Fruit fly (Drosophila melanogaster) whole organism, embryonic: ENCODE measurements around the gene CG7386.

Source experiments
- Blimp-1 ChIP-seq: fragments of 200-800 bp; sonication (Bioruptor generic); optimal IDR thresholded peaks from 3 replicates; lab custom pipeline; 2018; ENCODE audit warnings: missing biosample characterization, missing genetic modification characterization, mild to moderate bottlenecking, moderate library complexity, missing genetic modification reagents
- Bteb2 ChIP-seq: fragments of 200-800 bp; sonication (Bioruptor generic); optimal IDR thresholded peaks from 2 replicates; lab custom pipeline; 2016; ENCODE audit warnings: missing biosample characterization, missing genetic modification characterization
- CG10321 ChIP-seq: fragments of 200-800 bp; sonication (Bioruptor generic); IDR thresholded peaks from 2 replicates; pipeline ENCODE4 v1.3.6; 2022; ENCODE audit warnings: missing biosample characterization, missing genetic modification characterization
- CG12071 ChIP-seq: fragments of 200-800 bp; sonication (Bioruptor generic); optimal IDR thresholded peaks from 3 replicates; lab custom pipeline; 2018; ENCODE audit warnings: missing biosample characterization, mild to moderate bottlenecking, missing genetic modification characterization
- CG12104 ChIP-seq: fragments of 200-800 bp; sonication (Bioruptor generic); optimal IDR thresholded peaks from 3 replicates; lab custom pipeline; 2016; ENCODE audit warnings: missing biosample characterization, missing genetic modification characterization
- CG12769 ChIP-seq: fragments of 200-800 bp; sonication (Bioruptor generic); optimal IDR thresholded peaks from 2 replicates; lab custom pipeline; 2019; ENCODE audit warnings: missing biosample characterization, mild to moderate bottlenecking, missing genetic modification characterization, moderate library complexity
- CG14014 ChIP-seq: fragments of 200-800 bp; sonication (Bioruptor generic); IDR thresholded peaks from 2 replicates; pipeline ENCODE4 v1.3.6; 2022; ENCODE audit warnings: missing biosample characterization, missing genetic modification characterization
- CG14441 ChIP-seq: fragments of 200-800 bp; sonication (Bioruptor generic); IDR thresholded peaks from 2 replicates; pipeline ENCODE4 v1.3.6; 2022; ENCODE audit warnings: missing biosample characterization, missing genetic modification characterization
- CG15696 ChIP-seq: fragments of 200-800 bp; sonication (Bioruptor generic); optimal IDR thresholded peaks from 2 replicates; lab custom pipeline; 2019; ENCODE audit warnings: missing biosample characterization, mild to moderate bottlenecking, missing genetic modification characterization, moderate library complexity
- CG16813 ChIP-seq: fragments of 200-800 bp; sonication (Bioruptor generic); IDR thresholded peaks from 3 replicates; pipeline ENCODE4 v1.3.6; 2022; ENCODE audit warnings: missing biosample characterization, missing genetic modification characterization; ENCODE audit not compliant: partially characterized antibody
- CG4360 ChIP-seq: fragments of 200-800 bp; sonication (Bioruptor generic); IDR thresholded peaks from 2 replicates; pipeline ENCODE4 v1.3.6; 2022; ENCODE audit warnings: missing biosample characterization, missing genetic modification characterization
- CG5953 ChIP-seq: fragments of 200-800 bp; sonication (Bioruptor generic); IDR thresholded peaks from 2 replicates; pipeline ENCODE4 v1.3.6; 2022; ENCODE audit warnings: missing biosample characterization, missing genetic modification characterization
- CG7556 ChIP-seq: fragments of 200-800 bp; sonication (Bioruptor generic); optimal IDR thresholded peaks from 2 replicates; lab custom pipeline; 2017; ENCODE audit warnings: missing biosample characterization, mild to moderate bottlenecking, missing genetic modification characterization
- CG7839 ChIP-seq: fragments of 200-800 bp; sonication (Bioruptor generic); optimal IDR thresholded peaks from 3 replicates; lab custom pipeline; 2018; ENCODE audit warnings: missing biosample characterization, mild to moderate bottlenecking, missing genetic modification characterization, moderate library complexity
- CHES-1-like ChIP-seq: fragments of 200-800 bp; sonication (Bioruptor generic); optimal IDR thresholded peaks from 2 replicates; lab custom pipeline; 2016; ENCODE audit warnings: missing biosample characterization, missing genetic modification characterization
- CTCF ChIP-seq: fragments of 200-800 bp; sonication (Bioruptor generic); optimal IDR thresholded peaks from 2 replicates; lab custom pipeline; 2017; ENCODE audit warnings: missing biosample characterization, mild to moderate bottlenecking, missing genetic modification characterization, moderate library complexity
- Deaf1 ChIP-seq: fragments of 200-800 bp; optimal IDR thresholded peaks from 3 replicates; lab custom pipeline; 2019; ENCODE audit warnings: missing biosample characterization, mild to moderate bottlenecking, missing genetic modification characterization, moderate library complexity
- Dp ChIP-seq: fragments of 200-800 bp; sonication (Bioruptor generic); optimal IDR thresholded peaks from 2 replicates; lab custom pipeline; 2018; ENCODE audit warnings: missing biosample characterization, mild to moderate bottlenecking, missing genetic modification characterization, moderate library complexity
- E2f1 ChIP-seq: fragments of 200-800 bp; sonication (Bioruptor generic); IDR thresholded peaks from 2 replicates; pipeline ENCODE4 v1.3.6; 2022; ENCODE audit warnings: missing biosample characterization, missing genetic modification characterization
- Fer1 ChIP-seq: fragments of 200-800 bp; sonication (Bioruptor generic); optimal IDR thresholded peaks from 2 replicates; lab custom pipeline; 2017; ENCODE audit warnings: missing biosample characterization, mild to moderate bottlenecking, missing genetic modification characterization
- H15 ChIP-seq: fragments of 200-800 bp; sonication (Bioruptor generic); IDR thresholded peaks from 3 replicates; pipeline ENCODE4 v1.3.6; 2022; ENCODE audit warnings: missing biosample characterization, missing genetic modification characterization
- Hmr ChIP-seq: fragments of 200-800 bp; sonication (Bioruptor generic); optimal IDR thresholded peaks from 3 replicates; lab custom pipeline; 2017; ENCODE audit warnings: mild to moderate bottlenecking, missing biosample characterization, missing genetic modification reagents, missing genetic modification characterization
- Hr78 ChIP-seq, 2 experiments: fragments of 200-800 bp in 1 of 2; fragments of >200 bp in 1 of 2; sonication (Bioruptor generic) in 1 of 2; optimal IDR thresholded peaks; 2 replicates each; lab custom pipeline; 2017 to 2019; ENCODE audit warnings: missing biosample characterization in 2 of 2, missing genetic modification characterization in 2 of 2, mild to moderate bottlenecking in 1 of 2, moderate library complexity in 1 of 2
- MTF-1 ChIP-seq: fragments of 200-800 bp; sonication (Bioruptor generic); optimal IDR thresholded peaks from 2 replicates; lab custom pipeline; 2018; ENCODE audit warnings: missing biosample characterization, mild to moderate bottlenecking, missing genetic modification characterization, borderline replicate concordance
- Max ChIP-seq: fragments of 200-800 bp; sonication (Bioruptor generic); optimal IDR thresholded peaks from 2 replicates; lab custom pipeline; 2016; ENCODE audit warnings: missing biosample characterization, mild to moderate bottlenecking, missing genetic modification characterization
- Mes4 ChIP-seq: fragments of 200-800 bp; sonication (Bioruptor generic); optimal IDR thresholded peaks from 2 replicates; lab custom pipeline; 2016; ENCODE audit warnings: missing biosample characterization, missing genetic modification characterization
- NK7.1 ChIP-seq: fragments of 200-800 bp; sonication (Bioruptor generic); optimal IDR thresholded peaks from 3 replicates; lab custom pipeline; 2016; ENCODE audit warnings: missing biosample characterization, missing genetic modification characterization
- Neu2 ChIP-seq: fragments of 200-800 bp; sonication (Bioruptor generic); optimal IDR thresholded peaks from 3 replicates; lab custom pipeline; 2016; ENCODE audit warnings: missing biosample characterization, missing genetic modification characterization, borderline replicate concordance
- Oaz ChIP-seq: fragments of 200-800 bp; sonication (Bioruptor generic); IDR thresholded peaks from 2 replicates; pipeline ENCODE4 v1.3.6; 2022; ENCODE audit warnings: missing biosample characterization, missing genetic modification characterization
- ase ChIP-seq: fragments of 200-800 bp; sonication (Bioruptor generic); IDR thresholded peaks from 3 replicates; pipeline ENCODE4 v1.3.6; 2022; ENCODE audit warnings: missing biosample characterization, missing genetic modification characterization
- ato ChIP-seq: fragments of 200-800 bp; sonication (Bioruptor generic); IDR thresholded peaks from 2 replicates; pipeline ENCODE4 v1.3.6; 2022; ENCODE audit warnings: missing biosample characterization, missing genetic modification characterization; ENCODE audit not compliant: partially characterized antibody
- cg ChIP-seq: fragments of 200-800 bp; sonication (Bioruptor generic); optimal IDR thresholded peaks from 3 replicates; lab custom pipeline; 2019; ENCODE audit warnings: missing biosample characterization, mild to moderate bottlenecking, missing genetic modification characterization, moderate library complexity
- chinmo ChIP-seq: fragments of 200-800 bp; sonication (Bioruptor generic); IDR thresholded peaks from 4 replicates; pipeline ENCODE4 v1.3.6; 2022; ENCODE audit warnings: missing biosample characterization, missing genetic modification characterization; ENCODE audit not compliant: partially characterized antibody
- dpn ChIP-seq, 2 experiments: fragments of 200-800 bp; sonication (Bioruptor generic); optimal IDR thresholded peaks; 3 replicates each; lab custom pipeline; 2016; ENCODE audit warnings: missing biosample characterization in 2 of 2, missing genetic modification characterization in 2 of 2
- en ChIP-seq: fragments of 200-800 bp; sonication (Bioruptor generic); optimal IDR thresholded peaks from 2 replicates; lab custom pipeline; 2016; ENCODE audit warnings: missing biosample characterization, missing genetic modification characterization
- esg ChIP-seq: fragments of 200-800 bp; sonication (Bioruptor generic); conservative IDR thresholded peaks from 2 replicates; pipeline ENCODE4 v1.3.6; 2022; ENCODE audit warnings: missing biosample characterization, missing genetic modification characterization
- eve ChIP-seq, 2 experiments: fragments of >200 bp; optimal IDR thresholded peaks; 2 replicates each; lab custom pipeline; 2017; ENCODE audit warnings: missing biosample characterization in 2 of 2, missing genetic modification characterization in 2 of 2
- mld ChIP-seq: fragments of 200-800 bp; sonication (Bioruptor generic); IDR thresholded peaks from 3 replicates; pipeline ENCODE4 v1.3.6; 2022; ENCODE audit warnings: missing biosample characterization, missing genetic modification characterization; ENCODE audit not compliant: partially characterized antibody
- prd ChIP-seq, 3 experiments: fragments of >200 bp in 2 of 3; fragments of 200-800 bp in 1 of 3; sonication (Bioruptor generic) in 1 of 3; optimal IDR thresholded peaks in 2 of 3; IDR thresholded peaks in 1 of 3; 2 replicates in 2 of 3; 3 replicates in 1 of 3; pipeline versions ENCODE4 v1.3.6 to Lab custom; 2017 to 2022; ENCODE audit warnings: missing biosample characterization in 1 of 3, missing genetic modification characterization in 1 of 3
- run ChIP-seq: fragments of 200-800 bp; sonication (Bioruptor generic); optimal IDR thresholded peaks from 3 replicates; lab custom pipeline; 2018; ENCODE audit warnings: missing biosample characterization, mild to moderate bottlenecking, missing genetic modification characterization
- sd ChIP-seq: fragments of 200-800 bp; sonication (Bioruptor generic); optimal IDR thresholded peaks from 3 replicates; lab custom pipeline; 2018; ENCODE audit warnings: missing biosample characterization, mild to moderate bottlenecking, missing genetic modification characterization, moderate library complexity
- sens ChIP-seq: fragments of 200-800 bp; sonication (Bioruptor generic); peaks from one replicate; lab custom pipeline; 2016; ENCODE audit warnings: missing biosample characterization, missing genetic modification characterization
- sim ChIP-seq: fragments of 200-800 bp; sonication (Bioruptor generic); IDR thresholded peaks from 2 replicates; pipeline ENCODE4 v1.3.6; 2022; ENCODE audit warnings: missing biosample characterization, missing genetic modification characterization
- slou ChIP-seq: fragments of 200-800 bp; sonication (Bioruptor generic); optimal IDR thresholded peaks from 3 replicates; lab custom pipeline; 2016; ENCODE audit warnings: missing biosample characterization, missing genetic modification characterization
- stc ChIP-seq: fragments of 200-800 bp; sonication (Bioruptor generic); IDR thresholded peaks from 2 replicates; pipeline ENCODE4 v1.3.6; 2022; ENCODE audit warnings: missing biosample characterization, missing genetic modification characterization
- sug ChIP-seq: fragments of 200-800 bp; optimal IDR thresholded peaks from 2 replicates; lab custom pipeline; 2019; ENCODE audit warnings: missing biosample characterization, mild to moderate bottlenecking, missing genetic modification characterization, moderate library complexity
- tio ChIP-seq: fragments of 200-800 bp; sonication (Bioruptor generic); optimal IDR thresholded peaks from 2 replicates; lab custom pipeline; 2017; ENCODE audit warnings: missing biosample characterization, missing genetic modification characterization, inconsistent platforms
- unc-4 ChIP-seq: fragments of 200-800 bp; sonication (Bioruptor generic); IDR thresholded peaks from 2 replicates; pipeline ENCODE4 v1.3.6; 2022; ENCODE audit warnings: missing biosample characterization, missing genetic modification characterization; ENCODE audit not compliant: partially characterized antibody
- unpg ChIP-seq: fragments of 200-800 bp; sonication (Bioruptor generic); optimal IDR thresholded peaks from 3 replicates; lab custom pipeline; 2018; ENCODE audit warnings: missing biosample characterization, mild to moderate bottlenecking, missing genetic modification characterization, moderate library complexity
- wor ChIP-seq: fragments of 200-800 bp; sonication (Bioruptor generic); IDR thresholded peaks from 2 replicates; pipeline ENCODE4 v1.3.6; 2022; ENCODE audit warnings: missing biosample characterization, missing genetic modification characterization
- zen2 ChIP-seq: fragments of 200-800 bp; sonication (Bioruptor generic); IDR thresholded peaks from 3 replicates; pipeline ENCODE4 v1.3.6; 2022; ENCODE audit warnings: missing biosample characterization, missing genetic modification characterization; ENCODE audit not compliant: partially characterized antibody

The CG7386 gene

DNA sequence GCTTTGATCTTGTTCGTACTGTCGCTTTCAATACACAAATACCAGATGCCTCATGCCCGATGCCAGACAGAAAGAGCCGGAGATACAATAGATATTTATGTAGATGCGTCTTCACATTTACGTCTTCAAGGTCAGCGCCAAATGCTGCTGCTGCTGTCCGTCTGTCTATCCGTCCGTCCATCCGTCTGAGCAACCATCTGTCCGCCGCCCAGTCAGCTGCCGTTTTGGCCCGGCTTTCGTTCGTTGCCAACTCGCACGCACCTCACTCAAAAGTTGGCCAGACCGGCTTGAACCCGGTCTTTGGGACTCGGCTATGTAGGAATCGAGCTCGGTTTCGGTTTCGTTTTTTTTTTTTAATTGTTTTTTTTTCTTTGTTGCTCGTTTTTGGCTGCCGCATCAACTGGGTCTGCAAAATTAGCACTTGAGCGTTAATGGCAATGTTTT lies 34.6 kb upstream of the CG7386 start (continued):
- TF ChIP-seq sug (tag; lab: Kevin White, UChicago) (no peak), MTF-1 (GFP tag; lab: Kevin White, UChicago) (no peak), CG12104 (GFP tag; lab: Kevin White, UChicago) (no peak), H15 (GFP tag; lab: Robert Waterston, UW) (no peak), cg (no peak), CG12071 (GFP tag; lab: Kevin White, UChicago) (no peak), zen2 (GFP tag; lab: Robert Waterston, UW) (no peak), sens (GFP tag; lab: Kevin White, UChicago) (no peak), CHES-1-like (no peak), Blimp-1 (peak; percentile 86), mld (GFP tag; lab: Robert Waterston, UW) (no peak), NK7.1 (no peak), tio (GFP tag; lab: Kevin White, UChicago) (no peak), eve (GFP tag; optimal IDR thresholded peaks at IDR 0.05; lab: Kevin White, UChicago) (no peak), ase (GFP tag; lab: Robert Waterston, UW) (no peak), CG16813 (GFP tag; lab: Robert Waterston, UW) (no peak), sd (tag; lab: Kevin White, UChicago) (peak; percentile 82), CG7839 (no peak), CTCF (GFP tag; lab: Kevin White, UChicago) (no peak), Hmr (no peak), CG12769 (peak; percentile 74), prd (optimal IDR thresholded peaks at IDR 0.05; lab: Kevin White, UChicago) (no peak), prd (GFP tag; IDR thresholded peaks at IDR 0.05; lab: Robert Waterston, UW) (no peak), dpn (GFP tag; optimal IDR thresholded peaks at IDR 0.05; lab: Kevin White, UChicago) (no peak), Mes4 (GFP tag; lab: Kevin White, UChicago) (no peak), CG5953 (GFP tag; lab: Robert Waterston, UW) (no peak), slou (GFP tag; lab: Kevin White, UChicago) (no peak), Hr78 (GFP tag; optimal IDR thresholded peaks at IDR 0.05; lab: Kevin White, UChicago) (no peak), CG14441 (GFP tag; lab: Robert Waterston, UW) (no peak), Max (no peak), en (GFP tag; lab: Kevin White, UChicago) (no peak), CG4360 (GFP tag; lab: Robert Waterston, UW) (no peak), ato (no peak), E2f1 (GFP tag; lab: Robert Waterston, UW) (no peak), Oaz (GFP tag; lab: Robert Waterston, UW) (no peak), CG7556 (GFP tag; lab: Kevin White, UChicago) (no peak), Fer1 (no peak), CG14014 (GFP tag; lab: Robert Waterston, UW) (no peak), sim (no peak), esg (GFP tag; lab: Robert Waterston, UW) (no peak), CG15696 (tag; lab: Kevin White, UChicago) (no peak), chinmo (GFP tag; lab: Robert Waterston, UW) (peak; percentile 98), run (tag; lab: Kevin White, UChicago) (no peak), unpg (GFP tag; lab: Kevin White, UChicago) (no peak), stc (GFP tag; lab: Robert Waterston, UW) (no peak), Bteb2 (GFP tag; lab: Kevin White, UChicago) (no peak), wor (GFP tag; lab: Robert Waterston, UW) (no peak), CG10321 (no peak), Dp (GFP tag; lab: Kevin White, UChicago) (no peak), Deaf1 (tag; lab: Kevin White, UChicago) (peak; percentile 63), unc-4 (GFP tag; lab: Robert Waterston, UW) (no peak), Neu2 (GFP tag; lab: Kevin White, UChicago) (no peak)
